Worm (Caenorhabditis elegans): ENCODE measurements around the gene srw-135.

ce11 chrV:3024274-3024673, 13.0 kb upstream of the srw-135 start, which contains the start of gene asp-8:
- TF ChIP-seq tab-1 (GFP tag; IDR thresholded peaks at IDR 0.05) (no peak), ztf-29 (GFP tag; IDR thresholded peaks at IDR 0.05) (no peak)

All from whole organism, midembryonic.